Worm (Caenorhabditis elegans) whole organism, L4 larva: ENCODE measurements around the gene C08F11.12.

Source experiments
- F44E2.7 ChIP-seq: fragments of 200-800 bp; sonication (Bioruptor generic); IDR thresholded peaks from 2 replicates; pipeline ENCODE4 v2.1.2; 2022; ENCODE audit warnings: missing genetic modification characterization, missing compliant biosample characterization
- ama-1 ChIP-seq: fragments of 150-350 bp; optimal IDR thresholded peaks from 2 replicates; lab custom pipeline; 2014; ENCODE audit warnings: inconsistent platforms, mixed read lengths
- lsy-2 ChIP-seq, 2 experiments: fragments of 150-350 bp in 1 of 2; sonication (generic microtip) in 1 of 2; optimal IDR thresholded peaks; 2 replicates each; lab custom pipeline; 2014 to 2017; ENCODE audit warnings: missing biosample characterization in 2 of 2, missing genetic modification characterization in 2 of 2
- mes-2 ChIP-seq: sonication (generic microtip); optimal IDR thresholded peaks from 2 replicates; lab custom pipeline; 2016; ENCODE audit warnings: missing genotype, mild to moderate bottlenecking, missing genetic modification characterization, missing compliant biosample characterization; ENCODE audit not compliant: poor library complexity, severe bottlenecking
- nhr-28 ChIP-seq: fragments of 150-350 bp; optimal IDR thresholded peaks from 2 replicates; lab custom pipeline; 2014; ENCODE audit warnings: missing biosample characterization, missing genetic modification characterization
- nhr-41 ChIP-seq: fragments of 200-800 bp; sonication (Bioruptor generic); IDR thresholded peaks from 2 replicates; pipeline ENCODE4 v1.3.6; 2022; ENCODE audit warnings: missing genetic modification reagents, missing genetic modification characterization, missing compliant biosample characterization
- tag-97 ChIP-seq: fragments of 200-800 bp; sonication (Bioruptor generic); IDR thresholded peaks from 2 replicates; pipeline ENCODE4 v1.3.6; 2022; ENCODE audit warnings: missing genetic modification characterization, missing compliant biosample characterization
- unc-39 ChIP-seq: sonication (generic microtip); optimal IDR thresholded peaks from 2 replicates; lab custom pipeline; 2017; ENCODE audit warnings: missing biosample characterization, missing genetic modification characterization
- unc-62 ChIP-seq, 3 experiments: fragments of 150-350 bp in 1 of 3; sonication (generic microtip); optimal IDR thresholded peaks in 2 of 3; peaks in 1 of 3; 1 replicate in 1 of 3; 2 replicates in 2 of 3; lab custom pipeline; 2014 to 2017; ENCODE audit warnings: missing biosample characterization in 3 of 3, missing genetic modification characterization in 3 of 3, missing genetic modification reagents in 3 of 3, missing genotype in 1 of 3

ce11 chrIV:13666849-13667430, 15.6 kb upstream of the C08F11.12 start, which contains the start of gene fbxa-215:
- TF ChIP-seq F44E2.7 (GFP tag; lab: Robert Waterston, UW): no peak
- no peak for TF ChIP-seq mes-2
- no peak for TF ChIP-seq unc-62 (GFP tag; optimal IDR thresholded peaks at IDR 0.05 in 1 of 2; lab: Kevin White, UChicago)
- TF ChIP-seq unc-62 (tag; optimal IDR thresholded peaks at IDR 0.05; lab: Kevin White, UChicago): no peak
- TF ChIP-seq nhr-28 (tag; lab: Kevin White, UChicago): no peak
- no peak for TF ChIP-seq ama-1 (lab: Kevin White, UChicago)
- no peak for TF ChIP-seq unc-39 (tag; lab: Kevin White, UChicago)
- TF ChIP-seq lsy-2 (tag; optimal IDR thresholded peaks at IDR 0.05; lab: Kevin White, UChicago): no peak
- TF ChIP-seq tag-97 (GFP tag; lab: Robert Waterston, UW): no peak
- TF ChIP-seq nhr-41 (GFP tag; lab: Robert Waterston, UW): no peak
